Fruit fly (Drosophila melanogaster) whole organism, embryonic: ENCODE results near the gene Dph5.

ENCODE experiments used
- Atf3 ChIP-seq: fragments of 200-800 bp; sonication (Bioruptor generic); optimal IDR thresholded peaks from 3 replicates; lab custom pipeline; 2016; ENCODE audit warnings: missing biosample characterization, missing genetic modification characterization
- CG10147 ChIP-seq: fragments of 200-800 bp; sonication (Bioruptor generic); optimal IDR thresholded peaks from 2 replicates; lab custom pipeline; 2019; ENCODE audit warnings: missing biosample characterization, mild to moderate bottlenecking, missing genetic modification characterization, moderate library complexity
- CG10565 ChIP-seq: fragments of 200-800 bp; sonication (Bioruptor generic); optimal IDR thresholded peaks from 3 replicates; lab custom pipeline; 2016; ENCODE audit warnings: missing biosample characterization, mild to moderate bottlenecking, missing genetic modification characterization
- CG10654 ChIP-seq: fragments of 200-800 bp; sonication (Bioruptor generic); optimal IDR thresholded peaks from 2 replicates; lab custom pipeline; 2016; ENCODE audit warnings: missing biosample characterization, missing genetic modification characterization
- CG12236 ChIP-seq: fragments of 200-800 bp; sonication (Bioruptor generic); optimal IDR thresholded peaks from 2 replicates; lab custom pipeline; 2016; ENCODE audit warnings: missing biosample characterization, missing genetic modification characterization
- CG12659 ChIP-seq: fragments of 200-800 bp; sonication (Bioruptor generic); optimal IDR thresholded peaks from 3 replicates; lab custom pipeline; 2017; ENCODE audit warnings: mild to moderate bottlenecking, missing biosample characterization, missing genetic modification reagents, missing genetic modification characterization
- CG12744 ChIP-seq: fragments of 200-800 bp; sonication (Bioruptor generic); optimal IDR thresholded peaks from 2 replicates; lab custom pipeline; 2016; ENCODE audit warnings: missing biosample characterization, missing genetic modification characterization
- CG1529 ChIP-seq: fragments of 200-800 bp; sonication (Bioruptor generic); optimal IDR thresholded peaks from 3 replicates; lab custom pipeline; 2018; ENCODE audit warnings: missing biosample characterization, missing genetic modification characterization
- CG15696 ChIP-seq: fragments of 200-800 bp; sonication (Bioruptor generic); optimal IDR thresholded peaks from 2 replicates; lab custom pipeline; 2019; ENCODE audit warnings: missing biosample characterization, mild to moderate bottlenecking, missing genetic modification characterization, moderate library complexity
- CG1603 ChIP-seq: fragments of 200-800 bp; sonication (Bioruptor generic); optimal IDR thresholded peaks from 2 replicates; lab custom pipeline; 2019; ENCODE audit warnings: missing biosample characterization, mild to moderate bottlenecking, missing genetic modification characterization, moderate library complexity
- CG17361 ChIP-seq: fragments of 200-800 bp; sonication (Bioruptor generic); IDR thresholded peaks from 3 replicates; pipeline ENCODE4 v1.3.6; 2022; ENCODE audit warnings: missing biosample characterization, missing genetic modification characterization
- CG17829 ChIP-seq: fragments of 200-800 bp; optimal IDR thresholded peaks from 2 replicates; lab custom pipeline; 2019; ENCODE audit warnings: missing biosample characterization, mild to moderate bottlenecking, missing genetic modification characterization, moderate library complexity
- CG2712 ChIP-seq: fragments of 200-800 bp; optimal IDR thresholded peaks from 3 replicates; lab custom pipeline; 2019; ENCODE audit warnings: missing biosample characterization, mild to moderate bottlenecking, missing genetic modification characterization, moderate library complexity
- CG3407 ChIP-seq: fragments of 200-800 bp; sonication (Bioruptor generic); optimal IDR thresholded peaks from 2 replicates; lab custom pipeline; 2018; ENCODE audit warnings: missing biosample characterization, mild to moderate bottlenecking, missing genetic modification characterization
- CG34224 ChIP-seq: fragments of 200-800 bp; sonication (Bioruptor generic); IDR thresholded peaks from 3 replicates; pipeline ENCODE4 v1.3.6; 2022; ENCODE audit warnings: missing biosample characterization, missing genetic modification characterization; ENCODE audit not compliant: partially characterized antibody
- CG4707 ChIP-seq: fragments of 200-800 bp; sonication (Bioruptor generic); optimal IDR thresholded peaks from 2 replicates; lab custom pipeline; 2018; ENCODE audit warnings: missing biosample characterization, mild to moderate bottlenecking, missing genetic modification characterization, moderate library complexity
- CG4730 ChIP-seq: fragments of 200-800 bp; sonication (Bioruptor generic); IDR thresholded peaks from 2 replicates; pipeline ENCODE4 v1.3.6; 2022; ENCODE audit warnings: missing biosample characterization, missing genetic modification characterization
- CG5953 ChIP-seq: fragments of 200-800 bp; sonication (Bioruptor generic); IDR thresholded peaks from 2 replicates; pipeline ENCODE4 v1.3.6; 2022; ENCODE audit warnings: missing biosample characterization, missing genetic modification characterization
- CG6272 ChIP-seq: fragments of 200-800 bp; sonication (Bioruptor generic); IDR thresholded peaks from 2 replicates; pipeline ENCODE4 v1.3.6; 2022; ENCODE audit warnings: missing biosample characterization, missing genetic modification characterization
- CG6765 ChIP-seq: fragments of 200-800 bp; sonication (Bioruptor generic); optimal IDR thresholded peaks from 3 replicates; lab custom pipeline; 2017; ENCODE audit warnings: missing biosample characterization, mild to moderate bottlenecking, missing genetic modification characterization
- CG6813 ChIP-seq: fragments of 200-800 bp; sonication (Bioruptor generic); optimal IDR thresholded peaks from 2 replicates; lab custom pipeline; 2017; ENCODE audit warnings: missing biosample characterization, missing genetic modification characterization, mild to moderate bottlenecking, moderate library complexity, missing genetic modification reagents
- CG7271 ChIP-seq: fragments of 200-800 bp; sonication (Bioruptor generic); optimal IDR thresholded peaks from 2 replicates; lab custom pipeline; 2018; ENCODE audit warnings: missing biosample characterization, mild to moderate bottlenecking, missing genetic modification characterization, moderate library complexity
- CG7556 ChIP-seq: fragments of 200-800 bp; sonication (Bioruptor generic); optimal IDR thresholded peaks from 2 replicates; lab custom pipeline; 2017; ENCODE audit warnings: missing biosample characterization, mild to moderate bottlenecking, missing genetic modification characterization
- CG8388 ChIP-seq: fragments of 200-800 bp; sonication (Bioruptor generic); optimal IDR thresholded peaks from 2 replicates; lab custom pipeline; 2019; ENCODE audit warnings: missing biosample characterization, mild to moderate bottlenecking, missing genetic modification characterization, moderate library complexity
- CkIIα-i1 ChIP-seq: fragments of 200-800 bp; sonication (Bioruptor generic); IDR thresholded peaks from 2 replicates; pipeline ENCODE4 v1.3.6; 2022; ENCODE audit warnings: missing biosample characterization, missing genetic modification characterization
- HHEX ChIP-seq: fragments of 200-800 bp; sonication (Bioruptor generic); optimal IDR thresholded peaks from 3 replicates; lab custom pipeline; 2017; ENCODE audit warnings: missing biosample characterization, mild to moderate bottlenecking, missing genetic modification characterization, missing genetic modification reagents
- Hmr ChIP-seq: fragments of 200-800 bp; sonication (Bioruptor generic); optimal IDR thresholded peaks from 3 replicates; lab custom pipeline; 2017; ENCODE audit warnings: mild to moderate bottlenecking, missing biosample characterization, missing genetic modification reagents, missing genetic modification characterization
- Hmx ChIP-seq: fragments of 200-800 bp; sonication (Bioruptor generic); optimal IDR thresholded peaks from 2 replicates; lab custom pipeline; 2016; ENCODE audit warnings: missing biosample characterization, missing genetic modification characterization
- Hr78 ChIP-seq, 2 experiments: fragments of 200-800 bp in 1 of 2; fragments of >200 bp in 1 of 2; sonication (Bioruptor generic) in 1 of 2; optimal IDR thresholded peaks; 2 replicates each; lab custom pipeline; 2017 to 2019; ENCODE audit warnings: missing biosample characterization in 2 of 2, missing genetic modification characterization in 2 of 2, mild to moderate bottlenecking in 1 of 2, moderate library complexity in 1 of 2
- MTF-1 ChIP-seq: fragments of 200-800 bp; sonication (Bioruptor generic); optimal IDR thresholded peaks from 2 replicates; lab custom pipeline; 2018; ENCODE audit warnings: missing biosample characterization, mild to moderate bottlenecking, missing genetic modification characterization, borderline replicate concordance
- Oli ChIP-seq: fragments of 200-800 bp; sonication (Bioruptor generic); optimal IDR thresholded peaks from 2 replicates; lab custom pipeline; 2018; ENCODE audit warnings: missing biosample characterization, mild to moderate bottlenecking, missing genetic modification characterization, moderate library complexity
- ac ChIP-seq: fragments of 200-800 bp; sonication (Bioruptor generic); optimal IDR thresholded peaks from 3 replicates; lab custom pipeline; 2017; ENCODE audit warnings: missing biosample characterization, mild to moderate bottlenecking, missing genetic modification characterization
- bcd ChIP-seq: fragments of 200-800 bp; sonication (Bioruptor generic); optimal IDR thresholded peaks from 2 replicates; lab custom pipeline; 2017; ENCODE audit warnings: missing biosample characterization, mild to moderate bottlenecking, missing genetic modification characterization
- caup ChIP-seq: fragments of 200-800 bp; sonication (Bioruptor generic); optimal IDR thresholded peaks from 3 replicates; lab custom pipeline; 2017; ENCODE audit warnings: missing biosample characterization, mild to moderate bottlenecking, missing genetic modification characterization, moderate library complexity; ENCODE audit not compliant: severe bottlenecking
- chif ChIP-seq, 2 experiments: fragments of 200-800 bp; sonication (Bioruptor generic); optimal IDR thresholded peaks; 3 replicates each; lab custom pipeline; 2016; ENCODE audit warnings: missing biosample characterization in 2 of 2, missing genetic modification characterization in 2 of 2
- fd64A ChIP-seq: fragments of 200-800 bp; sonication (Bioruptor generic); optimal IDR thresholded peaks from 3 replicates; lab custom pipeline; 2018; ENCODE audit warnings: missing biosample characterization, mild to moderate bottlenecking, missing genetic modification characterization
- fd96Cb ChIP-seq: fragments of 200-800 bp; sonication (Bioruptor generic); optimal IDR thresholded peaks from 2 replicates; lab custom pipeline; 2018; ENCODE audit warnings: missing biosample characterization, mild to moderate bottlenecking, missing genetic modification characterization, moderate library complexity
- gcm ChIP-seq: fragments of 200-800 bp; sonication (Bioruptor generic); optimal IDR thresholded peaks from 2 replicates; lab custom pipeline; 2019; ENCODE audit warnings: missing biosample characterization, mild to moderate bottlenecking, missing genetic modification characterization, moderate library complexity
- ham ChIP-seq: fragments of 200-800 bp; sonication (Bioruptor generic); IDR thresholded peaks from 2 replicates; pipeline ENCODE4 v1.3.6; 2022; ENCODE audit warnings: missing biosample characterization, missing genetic modification characterization
- jumu ChIP-seq: fragments of 200-800 bp; sonication (Bioruptor generic); optimal IDR thresholded peaks from 3 replicates; lab custom pipeline; 2016; ENCODE audit warnings: missing biosample characterization, missing genetic modification characterization
- klu ChIP-seq: fragments of 200-800 bp; sonication (Bioruptor generic); IDR thresholded peaks from 2 replicates; pipeline ENCODE4 v1.3.6; 2022; ENCODE audit warnings: missing biosample characterization, missing genetic modification characterization
- nerfin-1 ChIP-seq: fragments of 200-800 bp; sonication (Bioruptor generic); optimal IDR thresholded peaks from 3 replicates; lab custom pipeline; 2019; ENCODE audit warnings: missing biosample characterization, mild to moderate bottlenecking, missing genetic modification characterization, moderate library complexity
- nmo ChIP-seq: fragments of 200-800 bp; sonication (Bioruptor generic); optimal IDR thresholded peaks from 2 replicates; lab custom pipeline; 2018; ENCODE audit warnings: missing biosample characterization, mild to moderate bottlenecking, missing genetic modification characterization, moderate library complexity
- nom ChIP-seq: fragments of 200-800 bp; sonication (Bioruptor generic); optimal IDR thresholded peaks from 2 replicates; lab custom pipeline; 2017; ENCODE audit warnings: missing biosample characterization, missing genetic modification characterization, mild to moderate bottlenecking, moderate library complexity, missing genetic modification reagents
- pzg ChIP-seq: fragments of 200-800 bp; sonication (Bioruptor generic); optimal IDR thresholded peaks from 3 replicates; lab custom pipeline; 2018; ENCODE audit warnings: missing biosample characterization, mild to moderate bottlenecking, missing genetic modification characterization, moderate library complexity
- rib ChIP-seq: fragments of 200-800 bp; sonication (Bioruptor generic); IDR thresholded peaks from 2 replicates; pipeline ENCODE4 v1.3.6; 2022; ENCODE audit warnings: missing biosample characterization, missing genetic modification characterization
- sens ChIP-seq: fragments of 200-800 bp; sonication (Bioruptor generic); peaks from one replicate; lab custom pipeline; 2016; ENCODE audit warnings: missing biosample characterization, missing genetic modification characterization
- so ChIP-seq: fragments of 200-800 bp; sonication (Bioruptor generic); IDR thresholded peaks from 3 replicates; pipeline ENCODE4 v1.3.6; 2022; ENCODE audit warnings: missing biosample characterization, missing genetic modification characterization
- twi ChIP-seq: fragments of 200-800 bp; optimal IDR thresholded peaks from 2 replicates; lab custom pipeline; 2019; ENCODE audit warnings: missing biosample characterization, mild to moderate bottlenecking, missing genetic modification characterization, moderate library complexity
- zf30C ChIP-seq: fragments of 200-800 bp; sonication (Bioruptor generic); optimal IDR thresholded peaks from 3 replicates; lab custom pipeline; 2018; ENCODE audit warnings: missing biosample characterization, mild to moderate bottlenecking, missing genetic modification characterization

Gene Dph5

DNA sequence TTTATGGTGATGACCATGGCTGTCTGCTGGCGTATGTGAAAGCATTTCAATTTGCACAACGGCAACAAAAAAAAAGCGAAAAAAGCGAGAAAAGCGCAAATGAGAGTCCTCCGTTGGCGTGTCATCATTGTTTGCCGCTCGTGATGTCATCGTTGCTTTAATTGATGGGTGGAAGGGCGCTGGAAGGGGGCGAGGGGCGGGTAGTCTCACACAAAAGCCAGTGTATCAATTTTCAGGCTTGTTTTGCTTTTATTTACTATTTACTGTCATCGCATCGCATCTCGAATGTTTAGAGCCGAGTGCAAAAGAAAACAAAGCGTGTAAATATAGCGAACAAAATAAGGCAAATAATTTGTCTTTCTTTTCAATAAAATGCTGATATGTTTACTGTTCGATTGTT lies 6.3 kb upstream of the Dph5 start (continued):
- TF ChIP-seq CkIIα-i1: no peak
- peak; percentile 15 for TF ChIP-seq CG7556 (GFP tag; lab: Kevin White, UChicago)
- TF ChIP-seq CG12236 (GFP tag; lab: Kevin White, UChicago): peak; percentile 7
- no peak for TF ChIP-seq ham (GFP tag; lab: Robert Waterston, UW)
- peak; percentile 75 for TF ChIP-seq CG3407 (GFP tag; lab: Kevin White, UChicago)
- no peak for TF ChIP-seq rib (GFP tag; lab: Robert Waterston, UW)
- peak; percentile 45 for TF ChIP-seq CG2712
- peak; percentile 67 for TF ChIP-seq fd64A
- peak; percentile 21 for TF ChIP-seq CG6765
- no peak for TF ChIP-seq zf30C
- peak; percentile 44 for TF ChIP-seq nerfin-1 (tag; lab: Kevin White, UChicago)
- TF ChIP-seq gcm (GFP tag; lab: Kevin White, UChicago): peak; percentile 27
- peak; percentile 80 for TF ChIP-seq CG1603 (tag; lab: Kevin White, UChicago)
- TF ChIP-seq CG17829 (tag; lab: Kevin White, UChicago): no peak
- no peak for TF ChIP-seq Hmx (GFP tag; lab: Kevin White, UChicago)
- TF ChIP-seq CG7271 (tag; lab: Kevin White, UChicago): peak; percentile 62
- TF ChIP-seq pzg (GFP tag; lab: Kevin White, UChicago): no peak
- TF ChIP-seq CG8388: peak; percentile 29
- peak; percentile 72 for TF ChIP-seq CG6813
- TF ChIP-seq so (GFP tag; lab: Robert Waterston, UW): no peak
- TF ChIP-seq Hmr (GFP tag; lab: Kevin White, UChicago): peak; percentile 4
- TF ChIP-seq fd96Cb: peak; percentile 59
- TF ChIP-seq CG5953 (GFP tag; lab: Robert Waterston, UW): 0 out of 2 replicates have a peak, but pooled peaks have one; percentile 25
- TF ChIP-seq CG12659: peak; percentile 10
- no peak for TF ChIP-seq Hr78 (GFP tag; optimal IDR thresholded peaks at IDR 0.05; lab: Kevin White, UChicago)
- peak; percentile 22 for TF ChIP-seq CG4707 (GFP tag; lab: Kevin White, UChicago)
- no peak for TF ChIP-seq CG10565 (GFP tag; lab: Kevin White, UChicago)
- peak; percentile 30 for TF ChIP-seq nmo (GFP tag; lab: Kevin White, UChicago)
- TF ChIP-seq chif (GFP tag; optimal IDR thresholded peaks at IDR 0.05; lab: Kevin White, UChicago): peak; percentile 2 to 31
- TF ChIP-seq MTF-1: peak; percentile 94
- TF ChIP-seq HHEX (GFP tag; lab: Kevin White, UChicago): peak; percentile 40
- peak; percentile 14 for TF ChIP-seq bcd (GFP tag; lab: Kevin White, UChicago)
- TF ChIP-seq CG10654 (GFP tag; lab: Kevin White, UChicago): peak; percentile 16
- TF ChIP-seq jumu (GFP tag; lab: Kevin White, UChicago): no peak
- TF ChIP-seq CG15696: peak; percentile 45
- TF ChIP-seq nom (GFP tag; lab: Kevin White, UChicago): peak; percentile 56
- TF ChIP-seq klu: no peak
- peak; percentile 47; the same call in 2 of the 3 replicates for TF ChIP-seq CG17361 (GFP tag; lab: Robert Waterston, UW)
- peak; percentile 29 for TF ChIP-seq Atf3 (GFP tag; lab: Kevin White, UChicago)
- peak; percentile 12 for TF ChIP-seq CG10147
- TF ChIP-seq CG6272: no peak
- TF ChIP-seq CG34224 (GFP tag; lab: Robert Waterston, UW): no peak
- TF ChIP-seq CG12744 (GFP tag; lab: Kevin White, UChicago): no peak
- TF ChIP-seq Oli: peak; percentile 28
- TF ChIP-seq ac: peak; percentile 51
- TF ChIP-seq sens (GFP tag; lab: Kevin White, UChicago): peak; percentile 57
- peak; percentile 65 for TF ChIP-seq CG1529 (GFP tag; lab: Kevin White, UChicago)
- TF ChIP-seq twi (tag; lab: Kevin White, UChicago): no peak
- no peak for TF ChIP-seq CG4730 (GFP tag; lab: Robert Waterston, UW)
- peak; percentile 32 for TF ChIP-seq caup (GFP tag; lab: Kevin White, UChicago)
